Fruit fly (Drosophila melanogaster): ENCODE measurements around the gene CG7166.

- no peak for TF ChIP-seq Myc (optimal IDR thresholded peaks at IDR 0.05)
- TF ChIP-seq psq (optimal IDR thresholded peaks at IDR 0.05) = no peak
- no peak for TF ChIP-seq Sin3A (optimal IDR thresholded peaks at IDR 0.05)
These were observed 46.4 kb upstream of the CG7166 start, which contains the start of gene CG11249 for dm6 chr3L:21671839-21672238.

All from Kc167 (cell line).